Worm (Caenorhabditis elegans): ENCODE results near the gene F33E11.2.

- TF ChIP-seq zag-1 (tag; optimal IDR thresholded peaks at IDR 0.05) (no peak), dmd-4 (tag; optimal IDR thresholded peaks at IDR 0.05) (no peak), nhr-6 (tag; optimal IDR thresholded peaks at IDR 0.05) (no peak), mdl-1 (tag; optimal IDR thresholded peaks at IDR 0.05) (no peak)
Measured at ce11 chrV:272837-273236, 24.9 kb upstream of the F33E11.2 start, which contains the start of gene nlp-70.
